Worm (Caenorhabditis elegans) whole organism, mixed stage, embryonic: Measurements from ENCODE around the gene his-72.

Experiments used
- M03D4.4 ChIP-seq: sonication (generic microtip); optimal IDR thresholded peaks from 2 replicates; lab custom pipeline; 2017; ENCODE audit warnings: mild to moderate bottlenecking, missing genetic modification characterization, missing compliant biosample characterization
- bed-3 ChIP-seq: fragments of 200-800 bp; sonication (Bioruptor generic); optimal IDR thresholded peaks from 3 replicates; lab custom pipeline; 2018; ENCODE audit warnings: mild to moderate bottlenecking, missing genetic modification characterization, moderate library complexity, missing compliant biosample characterization
- blmp-1 ChIP-seq: fragments of 150-350 bp; optimal IDR thresholded peaks from 2 replicates; lab custom pipeline; 2014; ENCODE audit warnings: missing biosample characterization, missing genetic modification characterization
- ceh-39 ChIP-seq: fragments of 150-350 bp; optimal IDR thresholded peaks from 2 replicates; lab custom pipeline; 2014; ENCODE audit warnings: missing biosample characterization, missing genetic modification characterization
- ceh-43 ChIP-seq: fragments of 200-800 bp; sonication (Bioruptor generic); optimal IDR thresholded peaks from 2 replicates; lab custom pipeline; 2018; ENCODE audit warnings: mild to moderate bottlenecking, missing genetic modification characterization, moderate library complexity, missing compliant biosample characterization
- ceh-83 ChIP-seq: fragments of 200-800 bp; sonication (Bioruptor generic); optimal IDR thresholded peaks from 2 replicates; lab custom pipeline; 2018; ENCODE audit warnings: mild to moderate bottlenecking, missing genetic modification characterization, missing compliant biosample characterization
- ces-1 ChIP-seq: fragments of 150-350 bp; optimal IDR thresholded peaks from 2 replicates; lab custom pipeline; 2014; ENCODE audit warnings: missing biosample characterization, missing genetic modification reagents, missing genetic modification characterization
- cnd-1 ChIP-seq: fragments of 200-800 bp; sonication (Bioruptor generic); optimal IDR thresholded peaks from 2 replicates; lab custom pipeline; 2018; ENCODE audit warnings: mild to moderate bottlenecking, missing genetic modification characterization, missing compliant biosample characterization
- drap-1 ChIP-seq: fragments of 200-800 bp; sonication (Bioruptor generic); optimal IDR thresholded peaks from 3 replicates; lab custom pipeline; 2018; ENCODE audit warnings: mild to moderate bottlenecking, missing genetic modification characterization, missing compliant biosample characterization
- elt-1 ChIP-seq: sonication (generic microtip); optimal IDR thresholded peaks from 2 replicates; lab custom pipeline; 2017; ENCODE audit warnings: missing genetic modification characterization, mild to moderate bottlenecking, missing compliant biosample characterization, antibody characterized with exemption, moderate library complexity, borderline replicate concordance; ENCODE audit not compliant: insufficient read depth
- elt-3 ChIP-seq: fragments of 150-350 bp; optimal IDR thresholded peaks from 2 replicates; lab custom pipeline; 2014; ENCODE audit warnings: missing biosample characterization, missing genetic modification characterization
- flh-1 ChIP-seq: fragments of 200-800 bp; sonication (Bioruptor generic); optimal IDR thresholded peaks from 2 replicates; lab custom pipeline; 2018; ENCODE audit warnings: mild to moderate bottlenecking, missing genetic modification characterization, moderate library complexity, missing compliant biosample characterization
- ham-2 ChIP-seq: fragments of 200-800 bp; sonication (Bioruptor generic); optimal IDR thresholded peaks from 2 replicates; lab custom pipeline; 2018; ENCODE audit warnings: mild to moderate bottlenecking, missing genetic modification characterization, missing compliant biosample characterization
- hlh-1 ChIP-seq: fragments of 150-350 bp; optimal IDR thresholded peaks from 2 replicates; lab custom pipeline; 2014; ENCODE audit warnings: missing biosample characterization, missing genetic modification reagents, missing genetic modification characterization
- lin-13 ChIP-seq: fragments of 150-350 bp; optimal IDR thresholded peaks from 2 replicates; lab custom pipeline; 2014; ENCODE audit warnings: missing biosample characterization, missing genetic modification characterization
- lin-32 ChIP-seq: fragments of 200-800 bp; sonication (Bioruptor generic); optimal IDR thresholded peaks from 2 replicates; lab custom pipeline; 2018; ENCODE audit warnings: mild to moderate bottlenecking, missing genetic modification characterization, missing compliant biosample characterization
- lsy-2 ChIP-seq: fragments of 150-350 bp; optimal IDR thresholded peaks from 2 replicates; lab custom pipeline; 2014; ENCODE audit warnings: missing biosample characterization, missing genetic modification characterization
- mab-5 ChIP-seq: fragments of 150-350 bp; optimal IDR thresholded peaks from 2 replicates; lab custom pipeline; 2014; ENCODE audit warnings: missing biosample characterization, missing genetic modification characterization
- mep-1 ChIP-seq: fragments of 150-350 bp; optimal IDR thresholded peaks from 2 replicates; lab custom pipeline; 2017; ENCODE audit warnings: missing biosample characterization, missing genetic modification reagents, missing genetic modification characterization, inconsistent platforms
- mls-2 ChIP-seq: sonication (generic microtip); optimal IDR thresholded peaks from 2 replicates; lab custom pipeline; 2016; ENCODE audit warnings: mild to moderate bottlenecking, missing genetic modification characterization, moderate library complexity, missing compliant biosample characterization
- nhr-12 ChIP-seq: fragments of 150-350 bp; optimal IDR thresholded peaks from 2 replicates; lab custom pipeline; 2014; ENCODE audit warnings: missing biosample characterization, missing genetic modification characterization
- nhr-2 ChIP-seq: fragments of 150-350 bp; optimal IDR thresholded peaks from 2 replicates; lab custom pipeline; 2014; ENCODE audit warnings: missing biosample characterization, missing genetic modification characterization
- nhr-237 ChIP-seq: fragments of 150-350 bp; optimal IDR thresholded peaks from 2 replicates; lab custom pipeline; 2014; ENCODE audit warnings: missing biosample characterization, missing genetic modification characterization
- nhr-28 ChIP-seq: fragments of 150-350 bp; optimal IDR thresholded peaks from 2 replicates; lab custom pipeline; 2014; ENCODE audit warnings: missing biosample characterization, missing genetic modification characterization
- nhr-76 ChIP-seq: sonication (generic microtip); optimal IDR thresholded peaks from 2 replicates; lab custom pipeline; 2017; ENCODE audit warnings: missing biosample characterization, missing genetic modification characterization
- pha-4 ChIP-seq: fragments of 150-350 bp; optimal IDR thresholded peaks from 2 replicates; lab custom pipeline; 2018; ENCODE audit warnings: missing biosample characterization, missing genetic modification reagents, missing genetic modification characterization
- sem-2 ChIP-seq: fragments of 200-800 bp; sonication (Bioruptor generic); optimal IDR thresholded peaks from 2 replicates; lab custom pipeline; 2018; ENCODE audit warnings: mild to moderate bottlenecking, missing genetic modification characterization, missing compliant biosample characterization
- snpc-4 ChIP-seq: fragments of 150-350 bp; optimal IDR thresholded peaks from 2 replicates; lab custom pipeline; 2014; ENCODE audit warnings: missing biosample characterization, missing genetic modification characterization
- sptf-1 ChIP-seq: sonication (generic microtip); optimal IDR thresholded peaks from 2 replicates; lab custom pipeline; 2017; ENCODE audit warnings: mild to moderate bottlenecking, missing genetic modification characterization, moderate library complexity, missing compliant biosample characterization
- tbx-8 ChIP-seq: fragments of 200-800 bp; sonication (Bioruptor generic); optimal IDR thresholded peaks from 2 replicates; lab custom pipeline; 2018; ENCODE audit warnings: mild to moderate bottlenecking, missing genetic modification characterization, moderate library complexity, missing compliant biosample characterization
- unc-120 ChIP-seq: sonication (generic microtip); optimal IDR thresholded peaks from 2 replicates; lab custom pipeline; 2017; ENCODE audit warnings: missing genetic modification characterization, missing compliant biosample characterization; ENCODE audit not compliant: poor library complexity, severe bottlenecking
- unc-39 ChIP-seq: fragments of 150-350 bp; optimal IDR thresholded peaks from 2 replicates; lab custom pipeline; 2014; ENCODE audit warnings: missing biosample characterization, missing genetic modification characterization
- unc-62 ChIP-seq: fragments of 150-350 bp; optimal IDR thresholded peaks from 2 replicates; lab custom pipeline; 2014; ENCODE audit warnings: missing biosample characterization, missing genetic modification reagents, missing genetic modification characterization
- zip-8 ChIP-seq: fragments of 150-350 bp; optimal IDR thresholded peaks from 2 replicates; lab custom pipeline; 2014; ENCODE audit warnings: missing biosample characterization, missing genetic modification characterization
- ztf-11 ChIP-seq: fragments of 150-350 bp; optimal IDR thresholded peaks from 2 replicates; lab custom pipeline; 2014; ENCODE audit warnings: missing biosample characterization, missing genetic modification characterization

The his-72 gene

ce11 chrIII:12411059-12411458 is 42.2 kb upstream of the his-72 start:
- no peak for TF ChIP-seq nhr-12
- no peak for TF ChIP-seq unc-120 (tag; lab: Kevin White, UChicago)
- no peak for TF ChIP-seq ceh-83 (GFP tag; lab: Kevin White, UChicago)
- no peak for TF ChIP-seq sptf-1 (tag; lab: Kevin White, UChicago)
- no peak for TF ChIP-seq lin-13 (tag; lab: Kevin White, UChicago)
- no peak for TF ChIP-seq pha-4 (tag; lab: Kevin White, UChicago)
- no peak for TF ChIP-seq nhr-76 (tag; lab: Kevin White, UChicago)
- no peak for TF ChIP-seq unc-39 (tag; lab: Kevin White, UChicago)
- no peak for TF ChIP-seq ces-1 (GFP tag; lab: Kevin White, UChicago)
- no peak for TF ChIP-seq ztf-11 (tag; lab: Kevin White, UChicago)
- TF ChIP-seq zip-8 (tag; lab: Kevin White, UChicago), result no peak
- no peak for TF ChIP-seq unc-62 (GFP tag; lab: Kevin White, UChicago)
- no peak for TF ChIP-seq lsy-2 (tag; lab: Kevin White, UChicago)
- no peak for TF ChIP-seq elt-3 (tag; lab: Kevin White, UChicago)
- TF ChIP-seq, all 35 proteins: peak for 0

DNA sequence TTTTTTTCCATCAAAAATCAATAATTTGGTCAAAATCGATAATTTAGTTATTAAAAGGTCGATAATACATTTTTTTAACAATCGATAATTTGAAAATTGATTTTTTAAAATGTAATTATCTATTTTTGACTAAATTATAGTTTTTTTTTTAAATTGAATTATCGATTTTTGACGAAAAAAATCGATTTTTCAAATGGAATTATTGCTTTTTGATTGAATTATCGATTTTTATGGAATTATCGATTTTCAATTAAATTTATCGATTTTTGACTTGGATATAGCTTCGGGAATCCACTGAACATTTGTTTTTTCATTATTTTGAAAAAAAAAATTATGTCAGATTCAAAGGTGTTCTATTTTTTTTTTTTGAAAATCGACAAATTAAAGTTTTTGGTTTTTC is 41.5 kb upstream of the his-72 start:
- TF ChIP-seq bed-3 (GFP tag; lab: Kevin White, UChicago), result no peak
- no peak for TF ChIP-seq unc-39 (tag; lab: Kevin White, UChicago)
- no peak for TF ChIP-seq mep-1 (tag; lab: Kevin White, UChicago)
- no peak for TF ChIP-seq mab-5 (tag; lab: Kevin White, UChicago)
- peak; percentile 25 for TF ChIP-seq ces-1 (GFP tag; lab: Kevin White, UChicago)
- TF ChIP-seq, all 35 proteins: peak for 1

ce11 chrIII:12399709-12400108 is 30.9 kb upstream of the his-72 start:
- TF ChIP-seq lin-13 (tag; lab: Kevin White, UChicago) (no peak), nhr-237 (tag; lab: Kevin White, UChicago) (no peak), ztf-11 (tag; lab: Kevin White, UChicago) (no peak), nhr-28 (no peak), mab-5 (tag; lab: Kevin White, UChicago) (no peak), tbx-8 (GFP tag; lab: Kevin White, UChicago) (no peak), mls-2 (tag; lab: Kevin White, UChicago) (peak; percentile 58), bed-3 (GFP tag; lab: Kevin White, UChicago) (peak; percentile 28), hlh-1 (tag; lab: Kevin White, UChicago) (no peak), zip-8 (tag; lab: Kevin White, UChicago) (no peak), mep-1 (tag; lab: Kevin White, UChicago) (no peak), lsy-2 (tag; lab: Kevin White, UChicago) (no peak), nhr-2 (tag; lab: Kevin White, UChicago) (no peak), unc-62 (GFP tag; lab: Kevin White, UChicago) (no peak), M03D4.4 (tag; lab: Kevin White, UChicago) (peak; percentile 14), nhr-76 (tag; lab: Kevin White, UChicago) (no peak), sptf-1 (tag; lab: Kevin White, UChicago) (peak; percentile 84), ham-2 (peak; percentile 5), flh-1 (GFP tag; lab: Kevin White, UChicago) (peak; percentile 20), sem-2 (GFP tag; lab: Kevin White, UChicago) (peak; percentile 32), blmp-1 (no peak), ceh-39 (tag; lab: Kevin White, UChicago) (no peak), elt-1 (tag; lab: Kevin White, UChicago) (no peak), ceh-43 (GFP tag; lab: Kevin White, UChicago) (peak; percentile 12), elt-3 (tag; lab: Kevin White, UChicago) (no peak), unc-39 (tag; lab: Kevin White, UChicago) (no peak), cnd-1 (tag; lab: Kevin White, UChicago) (peak; percentile 46), unc-120 (tag; lab: Kevin White, UChicago) (peak; percentile 40), nhr-12 (no peak), drap-1 (peak; percentile 47), ces-1 (GFP tag; lab: Kevin White, UChicago) (no peak), pha-4 (tag; lab: Kevin White, UChicago) (no peak), ceh-83 (GFP tag; lab: Kevin White, UChicago) (no peak), snpc-4 (tag; lab: Kevin White, UChicago) (no peak), lin-32 (GFP tag; lab: Kevin White, UChicago) (peak; percentile 80)
- TF ChIP-seq, all 35 proteins: peak for 12
